Fruit fly (Drosophila melanogaster) whole organism, embryonic: Measurements from ENCODE around the gene dib.
A peak's percentile ranks its signal among the peaks of the same experiment; 100 is the strongest.

Experiments used
- CG10209 ChIP-seq: fragments of 200-800 bp; sonication (Bioruptor generic); optimal IDR thresholded peaks from 3 replicates; lab custom pipeline; 2017; ENCODE audit warnings: missing biosample characterization, mild to moderate bottlenecking, missing genetic modification characterization, missing genetic modification reagents
- CG10321 ChIP-seq: fragments of 200-800 bp; sonication (Bioruptor generic); IDR thresholded peaks from 2 replicates; pipeline ENCODE4 v1.3.6; 2022; ENCODE audit warnings: missing biosample characterization, missing genetic modification characterization
- CG14710 ChIP-seq: fragments of 200-800 bp; sonication (Bioruptor generic); optimal IDR thresholded peaks from 3 replicates; lab custom pipeline; 2019; ENCODE audit warnings: missing biosample characterization, mild to moderate bottlenecking, missing genetic modification characterization, moderate library complexity
- CG1647 ChIP-seq: fragments of 200-800 bp; sonication (Bioruptor generic); optimal IDR thresholded peaks from 3 replicates; lab custom pipeline; 2016; ENCODE audit warnings: missing biosample characterization, missing genetic modification characterization
- CG17361 ChIP-seq: fragments of 200-800 bp; sonication (Bioruptor generic); IDR thresholded peaks from 3 replicates; pipeline ENCODE4 v1.3.6; 2022; ENCODE audit warnings: missing biosample characterization, missing genetic modification characterization
- CG18262 ChIP-seq: fragments of 200-800 bp; optimal IDR thresholded peaks from 3 replicates; lab custom pipeline; 2019; ENCODE audit warnings: missing biosample characterization, mild to moderate bottlenecking, missing genetic modification characterization, moderate library complexity
- CG2116 ChIP-seq: fragments of 200-800 bp; sonication (Bioruptor generic); optimal IDR thresholded peaks from 3 replicates; lab custom pipeline; 2018; ENCODE audit warnings: missing biosample characterization, mild to moderate bottlenecking, missing genetic modification characterization
- CG2199 ChIP-seq: fragments of 200-800 bp; sonication (Bioruptor generic); IDR thresholded peaks from 3 replicates; pipeline ENCODE4 v1.3.6; 2022; ENCODE audit warnings: missing biosample characterization, missing genetic modification characterization
- CG2875 ChIP-seq: fragments of 200-800 bp; sonication (Bioruptor generic); optimal IDR thresholded peaks from 2 replicates; lab custom pipeline; 2017; ENCODE audit warnings: missing biosample characterization, mild to moderate bottlenecking, missing genetic modification characterization, missing genetic modification reagents
- CG3163 ChIP-seq: fragments of 200-800 bp; sonication (Bioruptor generic); optimal IDR thresholded peaks from 3 replicates; lab custom pipeline; 2016; ENCODE audit warnings: missing biosample characterization, missing genetic modification characterization
- CG34376 ChIP-seq: fragments of 200-800 bp; sonication (Bioruptor generic); optimal IDR thresholded peaks from 2 replicates; lab custom pipeline; 2018; ENCODE audit warnings: missing biosample characterization, mild to moderate bottlenecking, missing genetic modification characterization
- CG3847 ChIP-seq: fragments of 200-800 bp; sonication (Bioruptor generic); IDR thresholded peaks from 2 replicates; pipeline ENCODE4 v1.3.6; 2022; ENCODE audit warnings: missing biosample characterization, missing genetic modification characterization
- CG4404 ChIP-seq: fragments of 200-800 bp; sonication (Bioruptor generic); IDR thresholded peaks from 2 replicates; pipeline ENCODE4 v1.3.6; 2022; ENCODE audit warnings: missing biosample characterization, missing genetic modification characterization
- CG4730 ChIP-seq: fragments of 200-800 bp; sonication (Bioruptor generic); IDR thresholded peaks from 2 replicates; pipeline ENCODE4 v1.3.6; 2022; ENCODE audit warnings: missing biosample characterization, missing genetic modification characterization
- CG4854 ChIP-seq: fragments of 200-800 bp; sonication (Bioruptor generic); optimal IDR thresholded peaks from 2 replicates; lab custom pipeline; 2016; ENCODE audit warnings: missing biosample characterization, missing genetic modification characterization, inconsistent platforms
- CG6654 ChIP-seq: fragments of 200-800 bp; sonication (Bioruptor generic); optimal IDR thresholded peaks from 2 replicates; lab custom pipeline; 2017; ENCODE audit warnings: missing biosample characterization, mild to moderate bottlenecking, missing genetic modification characterization
- CG7372 ChIP-seq: fragments of 200-800 bp; sonication (Bioruptor generic); IDR thresholded peaks from 2 replicates; pipeline ENCODE4 v1.3.6; 2022; ENCODE audit warnings: missing biosample characterization, missing genetic modification characterization
- CG7556 ChIP-seq: fragments of 200-800 bp; sonication (Bioruptor generic); optimal IDR thresholded peaks from 2 replicates; lab custom pipeline; 2017; ENCODE audit warnings: missing biosample characterization, mild to moderate bottlenecking, missing genetic modification characterization
- CG9797 ChIP-seq: fragments of 200-800 bp; sonication (Bioruptor generic); optimal IDR thresholded peaks from 3 replicates; lab custom pipeline; 2018; ENCODE audit warnings: missing biosample characterization, mild to moderate bottlenecking, missing genetic modification characterization
- Camta ChIP-seq: fragments of 200-800 bp; sonication (Bioruptor generic); optimal IDR thresholded peaks from 2 replicates; lab custom pipeline; 2016; ENCODE audit warnings: missing biosample characterization, missing genetic modification characterization
- D19A ChIP-seq: fragments of 200-800 bp; optimal IDR thresholded peaks from 3 replicates; lab custom pipeline; 2019; ENCODE audit warnings: missing biosample characterization, mild to moderate bottlenecking, missing genetic modification characterization, moderate library complexity
- Dip2 ChIP-seq: fragments of 200-800 bp; sonication (Bioruptor generic); IDR thresholded peaks from 2 replicates; pipeline ENCODE4 v1.3.6; 2022; ENCODE audit warnings: missing biosample characterization, missing genetic modification characterization
- Dp ChIP-seq: fragments of 200-800 bp; sonication (Bioruptor generic); optimal IDR thresholded peaks from 2 replicates; lab custom pipeline; 2018; ENCODE audit warnings: missing biosample characterization, mild to moderate bottlenecking, missing genetic modification characterization, moderate library complexity
- Eip74EF ChIP-seq, 2 experiments: fragments of 200-800 bp in 1 of 2; fragments of >200 bp in 1 of 2; sonication (Bioruptor generic) in 1 of 2; optimal IDR thresholded peaks; 2 replicates each; lab custom pipeline; 2017 to 2019; ENCODE audit warnings: missing biosample characterization in 2 of 2, missing genetic modification characterization in 2 of 2, mild to moderate bottlenecking in 1 of 2, moderate library complexity in 1 of 2
- Ets65A ChIP-seq: fragments of 200-800 bp; sonication (Bioruptor generic); peaks from one replicate; lab custom pipeline; 2016; ENCODE audit warnings: missing biosample characterization, missing genetic modification characterization
- GATAe ChIP-seq: fragments of 200-800 bp; sonication (Bioruptor generic); conservative IDR thresholded peaks from 2 replicates; pipeline ENCODE4 v1.3.6; 2022; ENCODE audit warnings: missing biosample characterization, missing genetic modification characterization
- Gug ChIP-seq: fragments of 200-800 bp; sonication (Bioruptor generic); IDR thresholded peaks from 4 replicates; pipeline ENCODE4 v1.3.6; 2022; ENCODE audit warnings: missing biosample characterization, missing genetic modification characterization
- Hmx ChIP-seq: fragments of 200-800 bp; sonication (Bioruptor generic); optimal IDR thresholded peaks from 2 replicates; lab custom pipeline; 2016; ENCODE audit warnings: missing biosample characterization, missing genetic modification characterization
- Jarid2 ChIP-seq: fragments of 200-800 bp; sonication (Bioruptor generic); optimal IDR thresholded peaks from 3 replicates; lab custom pipeline; 2017; ENCODE audit warnings: mild to moderate bottlenecking, missing biosample characterization, missing genetic modification reagents, missing genetic modification characterization
- Kr ChIP-seq: fragments of 200-800 bp; sonication (Bioruptor generic); optimal IDR thresholded peaks from 2 replicates; lab custom pipeline; 2017; ENCODE audit warnings: missing biosample characterization, mild to moderate bottlenecking, missing genetic modification characterization
- Med ChIP-seq: fragments of 200-800 bp; sonication (Bioruptor generic); peaks from one replicate; lab custom pipeline; 2016; ENCODE audit warnings: missing biosample characterization, missing genetic modification characterization, mild to moderate bottlenecking, inconsistent platforms, moderate library complexity
- Myb ChIP-seq: fragments of 200-800 bp; sonication (Bioruptor generic); optimal IDR thresholded peaks from 2 replicates; lab custom pipeline; 2016; ENCODE audit warnings: missing biosample characterization, missing genetic modification characterization
- Ptx1 ChIP-seq: fragments of 200-800 bp; sonication (Bioruptor generic); IDR thresholded peaks from 2 replicates; pipeline ENCODE4 v1.3.6; 2022; ENCODE audit warnings: missing biosample characterization, missing genetic modification characterization
- Sry-β ChIP-seq: fragments of 200-800 bp; sonication (Bioruptor generic); optimal IDR thresholded peaks from 2 replicates; lab custom pipeline; 2018; ENCODE audit warnings: missing biosample characterization, mild to moderate bottlenecking, missing genetic modification characterization, moderate library complexity
- bowl ChIP-seq: fragments of 200-800 bp; sonication (Bioruptor generic); IDR thresholded peaks from 2 replicates; pipeline ENCODE4 v1.3.6; 2022; ENCODE audit warnings: missing biosample characterization, missing genetic modification characterization
- btn ChIP-seq: fragments of 200-800 bp; sonication (Bioruptor generic); optimal IDR thresholded peaks from 2 replicates; lab custom pipeline; 2016; ENCODE audit warnings: missing biosample characterization, missing genetic modification characterization
- chif ChIP-seq, 2 experiments: fragments of 200-800 bp; sonication (Bioruptor generic); optimal IDR thresholded peaks; 3 replicates each; lab custom pipeline; 2016; ENCODE audit warnings: missing biosample characterization in 2 of 2, missing genetic modification characterization in 2 of 2
- fu2 ChIP-seq: fragments of 200-800 bp; sonication (Bioruptor generic); optimal IDR thresholded peaks from 2 replicates; lab custom pipeline; 2016; ENCODE audit warnings: missing biosample characterization, missing genetic modification characterization
- ind ChIP-seq: fragments of 200-800 bp; sonication (Bioruptor generic); optimal IDR thresholded peaks from 3 replicates; lab custom pipeline; 2016; ENCODE audit warnings: missing biosample characterization, missing genetic modification characterization
- inv ChIP-seq: fragments of 200-800 bp; sonication (Bioruptor generic); IDR thresholded peaks from 2 replicates; pipeline ENCODE4 v1.3.6; 2022; ENCODE audit warnings: missing biosample characterization, missing genetic modification characterization; ENCODE audit not compliant: partially characterized antibody
- jigr1 ChIP-seq: fragments of 200-800 bp; sonication (Bioruptor generic); IDR thresholded peaks from 3 replicates; pipeline ENCODE4 v1.3.6; 2022; ENCODE audit warnings: missing biosample characterization, missing genetic modification characterization
- nau ChIP-seq: fragments of 200-800 bp; sonication (Bioruptor generic); optimal IDR thresholded peaks from 3 replicates; lab custom pipeline; 2017; ENCODE audit warnings: missing biosample characterization, mild to moderate bottlenecking, missing genetic modification characterization, missing genetic modification reagents
- org-1 ChIP-seq: fragments of 200-800 bp; sonication (Bioruptor generic); optimal IDR thresholded peaks from 2 replicates; lab custom pipeline; 2017; ENCODE audit warnings: missing biosample characterization, missing genetic modification characterization
- phol ChIP-seq: fragments of 200-800 bp; sonication (Bioruptor generic); optimal IDR thresholded peaks from 3 replicates; lab custom pipeline; 2018; ENCODE audit warnings: missing biosample characterization, mild to moderate bottlenecking, missing genetic modification characterization, moderate library complexity
- pum ChIP-seq: fragments of 200-800 bp; sonication (Bioruptor generic); optimal IDR thresholded peaks from 2 replicates; lab custom pipeline; 2016; ENCODE audit warnings: missing biosample characterization, missing genetic modification characterization
- sc ChIP-seq, 3 experiments: fragments of >200 bp in 2 of 3; fragments of 200-800 bp in 1 of 3; sonication (Bioruptor generic) in 1 of 3; optimal IDR thresholded peaks; 2 replicates in 2 of 3; 3 replicates in 1 of 3; lab custom pipeline; 2017; ENCODE audit warnings: mild to moderate bottlenecking in 1 of 3, missing biosample characterization in 1 of 3, missing genetic modification characterization in 1 of 3, missing genetic modification reagents in 1 of 3
- sim ChIP-seq: fragments of 200-800 bp; sonication (Bioruptor generic); IDR thresholded peaks from 2 replicates; pipeline ENCODE4 v1.3.6; 2022; ENCODE audit warnings: missing biosample characterization, missing genetic modification characterization
- tll ChIP-seq, 2 experiments: fragments of 200-800 bp in 1 of 2; fragments of >200 bp in 1 of 2; sonication (Bioruptor generic) in 1 of 2; optimal IDR thresholded peaks; 2 replicates each; lab custom pipeline; 2017 to 2019; ENCODE audit warnings: missing biosample characterization in 2 of 2, missing genetic modification characterization in 2 of 2, mild to moderate bottlenecking in 1 of 2, moderate library complexity in 1 of 2
- yki ChIP-seq: fragments of >200 bp; optimal IDR thresholded peaks from 3 replicates; lab custom pipeline; 2018

Gene dib

dm6 chr3L:4070221-4070995 is 8.3 kb downstream of the dib start (continued):
- TF ChIP-seq btn (GFP tag; lab: Kevin White, UChicago): peak; percentile 75
- TF ChIP-seq Dp (GFP tag; lab: Kevin White, UChicago): no peak
- peak; percentile 88; the same call in 2 of the 3 replicates for TF ChIP-seq jigr1
- TF ChIP-seq pum (GFP tag; lab: Kevin White, UChicago): peak; percentile 78
- TF ChIP-seq Kr (GFP tag; lab: Kevin White, UChicago): no peak
- peak; percentile 90 for TF ChIP-seq CG4730 (GFP tag; lab: Robert Waterston, UW)
- TF ChIP-seq CG17361 (GFP tag; lab: Robert Waterston, UW): peak; percentile 75
- TF ChIP-seq CG7556 (GFP tag; lab: Kevin White, UChicago): peak; percentile 87
- TF ChIP-seq phol (tag; lab: Kevin White, UChicago): peak; percentile 80
- no peak for TF ChIP-seq yki (lab: Kevin White, UChicago)
- peak; percentile 68 for TF ChIP-seq Myb (GFP tag; lab: Kevin White, UChicago)
- no peak for TF ChIP-seq nau
- peak; percentile 95 for TF ChIP-seq Ptx1 (GFP tag; lab: Robert Waterston, UW)
- TF ChIP-seq CG4854 (GFP tag; lab: Kevin White, UChicago): peak; percentile 56
- peak; percentile 72 for TF ChIP-seq CG1647
- peak; percentile 90 to 91 for TF ChIP-seq chif (GFP tag; optimal IDR thresholded peaks at IDR 0.05; lab: Kevin White, UChicago)
- TF ChIP-seq CG7372: peak; percentile 88
- TF ChIP-seq CG18262: peak; percentile 56
- no peak for TF ChIP-seq tll (GFP tag; optimal IDR thresholded peaks at IDR 0.05; lab: Kevin White, UChicago)
- peak; percentile 99 for TF ChIP-seq Ets65A (GFP tag; lab: Kevin White, UChicago)
- TF ChIP-seq GATAe (GFP tag; lab: Robert Waterston, UW): peak; percentile 70; the same call in 1 of the 2 replicates
- peak; percentile 27 for TF ChIP-seq Hmx (GFP tag; lab: Kevin White, UChicago)
- TF ChIP-seq ind (GFP tag; lab: Kevin White, UChicago): peak; percentile 92
- peak; percentile 77 for TF ChIP-seq CG10321 (GFP tag; lab: Robert Waterston, UW)
- TF ChIP-seq CG3847 (GFP tag; lab: Robert Waterston, UW): peak; percentile 92
- TF ChIP-seq Camta (GFP tag; lab: Kevin White, UChicago): peak; percentile 66
- TF ChIP-seq CG9797 (GFP tag; lab: Kevin White, UChicago): no peak
- peak; percentile 99 for TF ChIP-seq Med (GFP tag; lab: Kevin White, UChicago)
- TF ChIP-seq CG34376 (GFP tag; lab: Kevin White, UChicago): no peak
- peak; percentile 55 for TF ChIP-seq Dip2 (GFP tag; lab: Robert Waterston, UW)
- TF ChIP-seq Gug (GFP tag; lab: Robert Waterston, UW): peak; percentile 92
- peak; percentile 89 for TF ChIP-seq fu2 (GFP tag; lab: Kevin White, UChicago)
- peak; percentile 54 for TF ChIP-seq CG2875
- TF ChIP-seq CG2199 (GFP tag; lab: Robert Waterston, UW): no peak
- TF ChIP-seq Jarid2 (GFP tag; lab: Kevin White, UChicago): peak; percentile 47
- TF ChIP-seq sim: peak; percentile 72; the same call in 1 of the 2 replicates
- TF ChIP-seq CG10209 (GFP tag; lab: Kevin White, UChicago): peak; percentile 84
- no peak for TF ChIP-seq inv
- peak; percentile 69 for TF ChIP-seq CG6654 (GFP tag; lab: Kevin White, UChicago)
- no peak for TF ChIP-seq CG14710 (tag; lab: Kevin White, UChicago)
- peak; percentile 71 for TF ChIP-seq CG3163
- peak; percentile 13 for TF ChIP-seq CG2116 (GFP tag; lab: Kevin White, UChicago)
- no peak for TF ChIP-seq Sry-β (GFP tag; lab: Kevin White, UChicago)
- peak; percentile 75 for TF ChIP-seq CG4404 (GFP tag; lab: Robert Waterston, UW)
- TF ChIP-seq bowl (GFP tag; lab: Robert Waterston, UW): peak; percentile 81
- TF ChIP-seq Eip74EF (GFP tag; optimal IDR thresholded peaks at IDR 0.05; lab: Kevin White, UChicago): no peak
- no peak for TF ChIP-seq sc (optimal IDR thresholded peaks at IDR 0.05; lab: Kevin White, UChicago)
- peak; percentile 69 for TF ChIP-seq sc (GFP tag; optimal IDR thresholded peaks at IDR 0.05; lab: Kevin White, UChicago)
- TF ChIP-seq D19A: no peak
- peak; percentile 63 for TF ChIP-seq org-1 (GFP tag; lab: Kevin White, UChicago)
